Fruit fly (Drosophila melanogaster) whole organism, prepupa: ENCODE measurements around the gene HDAC6.

ENCODE experiments used
- CG10631 ChIP-seq: fragments of 200-800 bp; sonication (Bioruptor generic); optimal IDR thresholded peaks from 2 replicates; lab custom pipeline; 2016; ENCODE audit warnings: missing biosample characterization, missing genetic modification characterization
- CG11294 ChIP-seq: fragments of 200-800 bp; sonication (Bioruptor generic); IDR thresholded peaks from 2 replicates; pipeline ENCODE4 v1.3.6; 2022; ENCODE audit warnings: missing biosample characterization, missing genetic modification characterization
- CG11762 ChIP-seq: fragments of 200-800 bp; sonication (Bioruptor generic); optimal IDR thresholded peaks from 3 replicates; lab custom pipeline; 2016; ENCODE audit warnings: missing biosample characterization, missing genetic modification characterization; ENCODE audit not compliant: insufficient read depth
- CG15336 ChIP-seq: fragments of 200-800 bp; sonication (Bioruptor generic); IDR thresholded peaks from 2 replicates; pipeline ENCODE4 v1.3.6; 2022; ENCODE audit warnings: missing biosample characterization, missing genetic modification characterization
- CG3032 ChIP-seq: fragments of 200-800 bp; optimal IDR thresholded peaks from 2 replicates; lab custom pipeline; 2019; ENCODE audit warnings: missing biosample characterization, mild to moderate bottlenecking, missing genetic modification characterization, moderate library complexity
- CG34406 ChIP-seq: fragments of 200-800 bp; sonication (Bioruptor generic); optimal IDR thresholded peaks from 3 replicates; lab custom pipeline; 2016; ENCODE audit warnings: missing biosample characterization, missing genetic modification characterization
- CG3919 ChIP-seq: fragments of 200-800 bp; sonication (Bioruptor generic); optimal IDR thresholded peaks from 3 replicates; lab custom pipeline; 2016; ENCODE audit warnings: missing biosample characterization, missing genetic modification characterization
- CG6163 ChIP-seq: fragments of 200-800 bp; sonication (Bioruptor generic); IDR thresholded peaks from 3 replicates; pipeline ENCODE4 v1.3.6; 2022; ENCODE audit warnings: missing biosample characterization, missing genetic modification characterization
- CG6276 ChIP-seq: fragments of 200-800 bp; sonication (Bioruptor generic); optimal IDR thresholded peaks from 2 replicates; lab custom pipeline; 2017; ENCODE audit warnings: missing biosample characterization, mild to moderate bottlenecking, missing genetic modification characterization
- CG6854 ChIP-seq: fragments of 200-800 bp; sonication (Bioruptor generic); optimal IDR thresholded peaks from 2 replicates; lab custom pipeline; 2017; ENCODE audit warnings: missing biosample characterization, mild to moderate bottlenecking, missing genetic modification characterization
- CG7368 ChIP-seq: fragments of 200-800 bp; sonication (Bioruptor generic); optimal IDR thresholded peaks from 3 replicates; lab custom pipeline; 2016; ENCODE audit warnings: missing biosample characterization, missing genetic modification characterization
- CG8319 ChIP-seq: fragments of 200-800 bp; sonication (Bioruptor generic); optimal IDR thresholded peaks from 3 replicates; lab custom pipeline; 2016; ENCODE audit warnings: missing biosample characterization, missing genetic modification characterization
- CG8632 ChIP-seq: fragments of 200-800 bp; sonication (Bioruptor generic); optimal IDR thresholded peaks from 3 replicates; lab custom pipeline; 2016; ENCODE audit warnings: missing biosample characterization, missing genetic modification characterization
- Eip75B ChIP-seq: fragments of 200-800 bp; sonication (Bioruptor generic); optimal IDR thresholded peaks from 3 replicates; lab custom pipeline; 2016; ENCODE audit warnings: missing biosample characterization, missing genetic modification characterization
- Eip78C ChIP-seq: fragments of 200-800 bp; sonication (Bioruptor generic); peaks from one replicate; lab custom pipeline; 2016; ENCODE audit warnings: missing biosample characterization, missing genetic modification characterization
- Ets96B ChIP-seq: fragments of 200-800 bp; optimal IDR thresholded peaks from 2 replicates; lab custom pipeline; 2019; ENCODE audit warnings: missing biosample characterization, mild to moderate bottlenecking, missing genetic modification characterization, moderate library complexity
- Gug ChIP-seq: fragments of 200-800 bp; sonication (Bioruptor generic); IDR thresholded peaks from 2 replicates; pipeline ENCODE4 v1.3.6; 2022; ENCODE audit warnings: missing biosample characterization, missing genetic modification characterization
- Hr39 ChIP-seq: fragments of 200-800 bp; sonication (Bioruptor generic); optimal IDR thresholded peaks from 2 replicates; lab custom pipeline; 2016; ENCODE audit warnings: missing biosample characterization, missing genetic modification characterization
- Hr4 ChIP-seq: fragments of 200-800 bp; sonication (Bioruptor generic); optimal IDR thresholded peaks from 3 replicates; lab custom pipeline; 2016; ENCODE audit warnings: missing biosample characterization, missing genetic modification characterization
- Lpt ChIP-seq: fragments of 200-800 bp; sonication (Bioruptor generic); optimal IDR thresholded peaks from 3 replicates; lab custom pipeline; 2016; ENCODE audit warnings: missing biosample characterization, missing genetic modification characterization
- Met ChIP-seq: fragments of 200-800 bp; sonication (Bioruptor generic); optimal IDR thresholded peaks from 3 replicates; lab custom pipeline; 2016; ENCODE audit warnings: missing biosample characterization, missing genetic modification characterization
- OdsH ChIP-seq: fragments of 200-800 bp; sonication (Bioruptor generic); optimal IDR thresholded peaks from 3 replicates; lab custom pipeline; 2016; ENCODE audit warnings: missing biosample characterization, missing genetic modification characterization
- Sox14 ChIP-seq: fragments of 200-800 bp; sonication (Bioruptor generic); optimal IDR thresholded peaks from 3 replicates; lab custom pipeline; 2016; ENCODE audit warnings: missing biosample characterization, missing genetic modification characterization
- Sox15 ChIP-seq: fragments of 200-800 bp; sonication (Bioruptor generic); optimal IDR thresholded peaks from 3 replicates; lab custom pipeline; 2016; ENCODE audit warnings: missing biosample characterization, missing genetic modification characterization
- acj6 ChIP-seq: fragments of 200-800 bp; sonication (Bioruptor generic); optimal IDR thresholded peaks from 3 replicates; lab custom pipeline; 2016; ENCODE audit warnings: missing biosample characterization, missing genetic modification characterization
- cyc ChIP-seq: fragments of 200-800 bp; sonication (Bioruptor generic); optimal IDR thresholded peaks from 3 replicates; lab custom pipeline; 2016; ENCODE audit warnings: missing biosample characterization, missing genetic modification characterization
- dac ChIP-seq: fragments of 200-800 bp; sonication (Bioruptor generic); optimal IDR thresholded peaks from 2 replicates; lab custom pipeline; 2017; ENCODE audit warnings: missing biosample characterization, mild to moderate bottlenecking, missing genetic modification characterization
- dsx ChIP-seq: fragments of 200-800 bp; optimal IDR thresholded peaks from 3 replicates; lab custom pipeline; 2019; ENCODE audit warnings: missing biosample characterization, mild to moderate bottlenecking, missing genetic modification characterization, moderate library complexity; ENCODE audit not compliant: poor library complexity, severe bottlenecking
- eg ChIP-seq: fragments of 200-800 bp; sonication (Bioruptor generic); IDR thresholded peaks from 3 replicates; pipeline ENCODE4 v1.3.6; 2022; ENCODE audit warnings: missing biosample characterization, missing genetic modification characterization
- esn ChIP-seq: fragments of 200-800 bp; sonication (Bioruptor generic); optimal IDR thresholded peaks from 2 replicates; lab custom pipeline; 2016; ENCODE audit warnings: missing biosample characterization, mild to moderate bottlenecking, missing genetic modification characterization, moderate library complexity
- fd59A ChIP-seq: fragments of 200-800 bp; sonication (Bioruptor generic); optimal IDR thresholded peaks from 2 replicates; lab custom pipeline; 2017; ENCODE audit warnings: missing biosample characterization, mild to moderate bottlenecking, missing genetic modification characterization, missing genetic modification reagents
- fd85E ChIP-seq: fragments of 200-800 bp; sonication (Bioruptor generic); optimal IDR thresholded peaks from 3 replicates; lab custom pipeline; 2016; ENCODE audit warnings: missing biosample characterization, missing genetic modification characterization
- net ChIP-seq: fragments of 200-800 bp; sonication (Bioruptor generic); optimal IDR thresholded peaks from 3 replicates; lab custom pipeline; 2016; ENCODE audit warnings: missing biosample characterization, missing genetic modification characterization
- spab ChIP-seq: fragments of 200-800 bp; sonication (Bioruptor generic); optimal IDR thresholded peaks from 2 replicates; lab custom pipeline; 2017; ENCODE audit warnings: missing biosample characterization, mild to moderate bottlenecking, missing genetic modification characterization, missing genetic modification reagents
- svp ChIP-seq: fragments of 200-800 bp; sonication (Bioruptor generic); peaks from one replicate; lab custom pipeline; 2016; ENCODE audit warnings: missing biosample characterization, missing genetic modification characterization
- topi ChIP-seq: fragments of 200-800 bp; sonication (Bioruptor generic); optimal IDR thresholded peaks from 3 replicates; lab custom pipeline; 2016; ENCODE audit warnings: missing biosample characterization, missing genetic modification characterization
- vri ChIP-seq: fragments of 200-800 bp; sonication (Bioruptor generic); optimal IDR thresholded peaks from 3 replicates; lab custom pipeline; 2016; ENCODE audit warnings: missing biosample characterization, mild to moderate bottlenecking, missing genetic modification characterization

The HDAC6 gene

DNA sequence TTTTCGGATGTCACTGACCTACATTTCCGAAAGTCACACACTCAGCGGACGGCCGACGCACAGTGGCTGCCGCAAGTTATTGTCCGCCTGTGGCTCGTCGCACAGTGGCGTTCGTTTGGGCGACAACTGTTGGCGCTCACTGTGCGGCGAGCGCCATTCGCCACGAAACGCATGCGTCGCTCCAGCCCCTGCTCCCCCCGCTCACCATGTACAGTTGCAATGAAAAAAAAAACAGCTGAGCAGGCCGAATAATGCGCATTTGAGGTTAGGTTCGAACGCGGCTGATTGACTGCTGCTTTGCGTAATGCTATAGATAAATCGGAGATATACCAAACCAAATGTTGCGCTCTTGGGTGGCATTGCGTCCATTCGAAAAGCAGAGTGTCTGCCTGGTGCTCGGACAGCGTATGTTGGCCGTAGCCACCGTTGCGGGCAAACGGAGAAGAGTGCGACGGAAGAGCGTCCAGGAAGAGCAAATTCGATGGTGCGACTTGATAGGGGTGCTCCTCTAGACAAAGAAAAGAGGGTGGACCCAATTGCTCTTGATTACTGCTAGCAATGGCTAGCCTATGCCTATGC lies 9.7 kb upstream of the HDAC6 start (continued):
- TF ChIP-seq CG15336 (GFP tag; lab: Robert Waterston, UW): peak; percentile 78
- TF ChIP-seq Sox14 (GFP tag; lab: Kevin White, UChicago): peak; percentile 87
- TF ChIP-seq Eip75B (GFP tag; lab: Kevin White, UChicago): peak; percentile 93
- TF ChIP-seq CG6276 (GFP tag; lab: Kevin White, UChicago): peak; percentile 27
- peak; percentile 92 for TF ChIP-seq vri (GFP tag; lab: Kevin White, UChicago)
- peak; percentile 77 for TF ChIP-seq dac (GFP tag; lab: Kevin White, UChicago)
- peak; percentile 58 for TF ChIP-seq CG10631 (GFP tag; lab: Kevin White, UChicago)
- peak; percentile 85 for TF ChIP-seq Hr39 (GFP tag; lab: Kevin White, UChicago)
- TF ChIP-seq CG8319 (GFP tag; lab: Kevin White, UChicago): peak; percentile 65
- peak; percentile 88 for TF ChIP-seq CG7368
- peak; percentile 68 for TF ChIP-seq CG11294 (GFP tag; lab: Robert Waterston, UW)
- peak; percentile 38 for TF ChIP-seq fd59A
- TF ChIP-seq CG34406: peak; percentile 62
- peak; percentile 82 for TF ChIP-seq topi (GFP tag; lab: Kevin White, UChicago)
- TF ChIP-seq eg (GFP tag; lab: Robert Waterston, UW): peak; percentile 91
- peak; percentile 46 for TF ChIP-seq CG8632 (GFP tag; lab: Kevin White, UChicago)
- TF ChIP-seq Met (GFP tag; lab: Kevin White, UChicago): peak; percentile 83
- TF ChIP-seq OdsH (GFP tag; lab: Kevin White, UChicago): peak; percentile 75
- TF ChIP-seq CG3032 (tag; lab: Kevin White, UChicago): peak; percentile 61
- TF ChIP-seq CG3919 (GFP tag; lab: Kevin White, UChicago): peak; percentile 89
- peak; percentile 14 for TF ChIP-seq CG11762 (GFP tag; lab: Kevin White, UChicago)
- peak; percentile 96 for TF ChIP-seq svp (GFP tag; lab: Kevin White, UChicago)
- peak; percentile 86 for TF ChIP-seq CG6854 (GFP tag; lab: Kevin White, UChicago)
- TF ChIP-seq fd85E (GFP tag; lab: Kevin White, UChicago): peak; percentile 25
- peak; percentile 64 for TF ChIP-seq Lpt (GFP tag; lab: Kevin White, UChicago)
- no peak for TF ChIP-seq acj6
- peak; percentile 69 for TF ChIP-seq Gug (GFP tag; lab: Robert Waterston, UW)
- TF ChIP-seq CG6163 (GFP tag; lab: Robert Waterston, UW): peak; percentile 92
- TF ChIP-seq Hr4 (GFP tag; lab: Kevin White, UChicago): peak; percentile 75
- peak; percentile 84 for TF ChIP-seq esn (GFP tag; lab: Kevin White, UChicago)

- TF ChIP-seq Eip78C (GFP tag; lab: Kevin White, UChicago) (peak; percentile 29), Sox15 (no peak)
Measured at dm6 chrX:15328148-15328718, 4.9 kb upstream of the HDAC6 start, which contains the start of gene dah. dah (plus strand) TSS chrX:15328342.

DNA sequence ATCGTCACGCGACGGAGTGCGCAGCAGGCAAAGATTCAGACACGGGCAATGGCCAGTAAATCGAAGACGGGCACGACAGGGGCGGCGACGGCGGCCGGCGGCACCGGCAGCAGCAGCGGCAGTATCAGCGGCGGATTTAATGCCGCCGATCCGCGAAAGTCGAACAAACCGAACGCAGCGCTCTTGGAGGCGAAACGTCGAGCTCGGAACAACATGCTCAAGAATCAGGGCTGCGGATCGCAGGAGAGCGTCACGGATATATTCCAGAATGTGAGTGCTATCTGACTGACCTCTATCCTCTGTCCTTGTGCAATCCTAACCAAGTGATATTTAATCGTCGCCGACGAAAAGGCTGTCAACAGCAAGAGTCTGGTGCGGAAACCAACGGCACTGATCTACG lies 1.9 kb downstream of the HDAC6 start:
- TF ChIP-seq Ets96B (tag; lab: Kevin White, UChicago) (no peak), CG6276 (GFP tag; lab: Kevin White, UChicago) (no peak), Lpt (GFP tag; lab: Kevin White, UChicago) (no peak), Sox14 (GFP tag; lab: Kevin White, UChicago) (no peak), OdsH (GFP tag; lab: Kevin White, UChicago) (no peak), dsx (GFP tag; lab: Kevin White, UChicago) (no peak), spab (GFP tag; lab: Kevin White, UChicago) (no peak), cyc (GFP tag; lab: Kevin White, UChicago) (no peak), Sox15 (no peak), net (GFP tag; lab: Kevin White, UChicago) (no peak), Eip78C (GFP tag; lab: Kevin White, UChicago) (peak; percentile 36), svp (GFP tag; lab: Kevin White, UChicago) (peak; percentile 94)
